Worm (Caenorhabditis elegans) whole organism, young adult: ENCODE measurements around the gene tag-243.

Experiments
- F10E7.11 ChIP-seq: sonication (generic microtip); optimal IDR thresholded peaks from 2 replicates; lab custom pipeline; 2017; ENCODE audit warnings: mild to moderate bottlenecking, missing genetic modification characterization, moderate library complexity, missing compliant biosample characterization
- ama-1 ChIP-seq, 3 experiments: fragments of 150-350 bp in 1 of 3; sonication (generic microtip) in 2 of 3; optimal IDR thresholded peaks; 2 replicates each; lab custom pipeline; 2014 to 2018; ENCODE audit warnings: missing biosample characterization in 2 of 3, missing genetic modification characterization in 2 of 3, missing genetic modification reagents in 2 of 3
- aptf-3 ChIP-seq: fragments of 200-800 bp; sonication (Bioruptor generic); IDR thresholded peaks from 2 replicates; pipeline ENCODE4 v1.3.6; 2022; ENCODE audit warnings: missing genetic modification characterization, missing compliant biosample characterization
- hmg-20 ChIP-seq: fragments of 200-800 bp; sonication (Bioruptor generic); IDR thresholded peaks from 2 replicates; pipeline ENCODE4 v1.3.6; 2022; ENCODE audit warnings: missing genetic modification reagents, missing genetic modification characterization, missing compliant biosample characterization
- mxl-1 ChIP-seq: sonication (generic microtip); optimal IDR thresholded peaks from 2 replicates; lab custom pipeline; 2016; ENCODE audit warnings: missing genetic modification characterization, missing compliant biosample characterization
- sea-2 ChIP-seq: fragments of 200-800 bp; sonication (Bioruptor generic); IDR thresholded peaks from 2 replicates; pipeline ENCODE4 v1.3.6; 2022; ENCODE audit warnings: missing genetic modification characterization, missing compliant biosample characterization
- snpc-4 ChIP-seq, 5 experiments: fragments of 150-350 bp in 1 of 5; sonication (generic microtip) in 4 of 5; optimal IDR thresholded peaks; 2 replicates each; lab custom pipeline; 2014 to 2018; ENCODE audit warnings: missing genetic modification characterization in 5 of 5, missing biosample characterization in 3 of 5, antibody characterized with exemption in 2 of 5, mild to moderate bottlenecking in 2 of 5, missing compliant biosample characterization in 2 of 5, missing genotype in 2 of 5, moderate library complexity in 2 of 5, missing genetic modification reagents in 1 of 5
- somi-1 ChIP-seq: fragments of 200-800 bp; sonication (Bioruptor generic); optimal IDR thresholded peaks from 2 replicates; lab custom pipeline; 2018; ENCODE audit warnings: mild to moderate bottlenecking, missing genetic modification characterization, missing compliant biosample characterization
- zfh-2 ChIP-seq: fragments of 200-800 bp; sonication (Bioruptor generic); conservative IDR thresholded peaks from 2 replicates; pipeline ENCODE4 v1.3.6; 2022; ENCODE audit warnings: missing genetic modification reagents, missing genetic modification characterization, missing compliant biosample characterization

DNA sequence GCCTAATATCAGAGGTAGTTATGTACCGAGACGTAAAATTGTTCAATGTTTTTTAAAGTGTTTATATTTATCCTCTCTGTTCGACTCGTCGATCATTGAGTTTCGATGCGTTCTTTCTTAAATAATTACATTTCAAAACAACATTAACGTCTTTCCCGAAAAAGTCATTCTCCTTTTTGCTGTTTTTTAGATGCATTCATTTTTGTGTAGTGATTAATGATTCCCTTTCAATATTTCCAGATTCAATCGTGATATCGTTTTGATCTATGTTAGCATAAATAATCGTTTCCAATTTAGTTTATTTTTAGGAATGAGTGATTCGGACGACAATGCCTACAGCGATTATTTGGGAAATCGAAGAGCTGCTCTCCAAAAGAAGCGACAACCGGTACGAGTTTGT lies 5.4 kb upstream of the tag-243 start, which contains the start of gene T04A8.8:
- TF ChIP-seq snpc-4 (GFP tag; optimal IDR thresholded peaks at IDR 0.05; lab: Kevin White, UChicago): no peak
- no peak for TF ChIP-seq snpc-4 (tag; optimal IDR thresholded peaks at IDR 0.05; lab: Kevin White, UChicago)
- TF ChIP-seq somi-1 (GFP tag; lab: Kevin White, UChicago): no peak
- no peak for TF ChIP-seq zfh-2 (GFP tag; lab: Robert Waterston, UW)
- no peak for TF ChIP-seq F10E7.11
- TF ChIP-seq mxl-1: no peak
- TF ChIP-seq sea-2 (GFP tag; lab: Robert Waterston, UW): no peak
- no peak for TF ChIP-seq aptf-3 (GFP tag; lab: Robert Waterston, UW)
- TF ChIP-seq ama-1 (optimal IDR thresholded peaks at IDR 0.05; lab: Kevin White, UChicago): no peak
- TF ChIP-seq ama-1 (GFP tag; optimal IDR thresholded peaks at IDR 0.05; lab: Kevin White, UChicago): no peak
- no peak for TF ChIP-seq hmg-20 (GFP tag; lab: Robert Waterston, UW)
